Worm (Caenorhabditis elegans) whole organism, L1 larva: ENCODE data around the gene C12D5.4.

Experiments
- F16B12.6 ChIP-seq: fragments of 150-350 bp; optimal IDR thresholded peaks from 2 replicates; lab custom pipeline; 2014; ENCODE audit warnings: missing biosample characterization, missing genetic modification characterization
- aha-1 ChIP-seq: fragments of 150-350 bp; optimal IDR thresholded peaks from 2 replicates; lab custom pipeline; 2014; ENCODE audit warnings: missing biosample characterization, missing genetic modification characterization
- alr-1 ChIP-seq: fragments of 200-800 bp; sonication (Bioruptor generic); optimal IDR thresholded peaks from 2 replicates; lab custom pipeline; 2018; ENCODE audit warnings: borderline replicate concordance, mild to moderate bottlenecking, missing genetic modification characterization, missing compliant biosample characterization
- ama-1 ChIP-seq: fragments of 150-350 bp; optimal IDR thresholded peaks from 2 replicates; lab custom pipeline; 2014
- blmp-1 ChIP-seq: fragments of 150-350 bp; optimal IDR thresholded peaks from 2 replicates; lab custom pipeline; 2014; ENCODE audit warnings: missing biosample characterization, missing genetic modification characterization
- ceh-8 ChIP-seq: fragments of 200-800 bp; sonication (Bioruptor generic); optimal IDR thresholded peaks from 2 replicates; lab custom pipeline; 2018; ENCODE audit warnings: mild to moderate bottlenecking, missing genetic modification characterization, moderate library complexity, missing compliant biosample characterization
- ceh-88 ChIP-seq: fragments of 200-800 bp; sonication (Bioruptor generic); IDR thresholded peaks from 2 replicates; pipeline ENCODE4 v1.3.6; 2022; ENCODE audit warnings: missing genetic modification characterization, missing compliant biosample characterization
- ces-1 ChIP-seq: fragments of 150-350 bp; optimal IDR thresholded peaks from 2 replicates; lab custom pipeline; 2014; ENCODE audit warnings: missing biosample characterization, missing genetic modification reagents, missing genetic modification characterization
- dsc-1 ChIP-seq: sonication (generic microtip); optimal IDR thresholded peaks from 2 replicates; lab custom pipeline; 2016; ENCODE audit warnings: mild to moderate bottlenecking, missing genetic modification characterization, missing compliant biosample characterization
- efl-1 ChIP-seq, 4 experiments: fragments of 150-350 bp; optimal IDR thresholded peaks in 3 of 4; peaks in 1 of 4; 1 replicate in 1 of 4; 2 replicates in 3 of 4; lab custom pipeline; 2014; ENCODE audit warnings: missing biosample characterization in 2 of 4, missing genetic modification characterization in 2 of 4, missing genetic modification reagents in 2 of 4
- efl-3 ChIP-seq: fragments of 200-800 bp; sonication (Bioruptor generic); optimal IDR thresholded peaks from 2 replicates; lab custom pipeline; 2018; ENCODE audit warnings: mild to moderate bottlenecking, missing genetic modification characterization, missing compliant biosample characterization
- egl-13 ChIP-seq: sonication (generic microtip); optimal IDR thresholded peaks from 2 replicates; lab custom pipeline; 2016; ENCODE audit warnings: missing genotype, missing genetic modification reagents, missing genetic modification characterization, missing compliant biosample characterization
- elt-3 ChIP-seq, 6 experiments: fragments of 150-350 bp in 1 of 6; sonication (generic microtip); optimal IDR thresholded peaks; 2 replicates each; lab custom pipeline; 2017 to 2018; ENCODE audit warnings: missing biosample characterization in 6 of 6, missing genetic modification characterization in 6 of 6, inconsistent platforms in 1 of 6
- ets-5 ChIP-seq: fragments of 200-800 bp; sonication (Bioruptor generic); IDR thresholded peaks from 2 replicates; pipeline ENCODE4 v1.3.6; 2022; ENCODE audit warnings: missing genetic modification characterization, missing compliant biosample characterization
- fos-1 ChIP-seq: fragments of 150-350 bp; optimal IDR thresholded peaks from 2 replicates; lab custom pipeline; 2014; ENCODE audit warnings: missing biosample characterization, missing genetic modification characterization
- grh-1 ChIP-seq: fragments of 200-800 bp; sonication (Bioruptor generic); IDR thresholded peaks from 2 replicates; pipeline ENCODE4 v1.3.6; 2022; ENCODE audit warnings: missing genetic modification reagents, missing genetic modification characterization, missing compliant biosample characterization
- hlh-17 ChIP-seq: fragments of 200-800 bp; sonication (Bioruptor generic); optimal IDR thresholded peaks from 2 replicates; lab custom pipeline; 2018; ENCODE audit warnings: missing genetic modification characterization, mild to moderate bottlenecking, missing compliant biosample characterization, moderate library complexity, borderline replicate concordance
- irx-1 ChIP-seq: sonication (generic microtip); optimal IDR thresholded peaks from 2 replicates; lab custom pipeline; 2016; ENCODE audit warnings: missing genetic modification characterization, missing compliant biosample characterization
- jun-1 ChIP-seq: fragments of 150-350 bp; optimal IDR thresholded peaks from 2 replicates; lab custom pipeline; 2014; ENCODE audit warnings: missing biosample characterization, missing genetic modification reagents, missing genetic modification characterization
- lin-14 ChIP-seq: fragments of 200-800 bp; sonication (Bioruptor generic); optimal IDR thresholded peaks from 2 replicates; lab custom pipeline; 2018; ENCODE audit warnings: mild to moderate bottlenecking, missing genetic modification characterization, moderate library complexity, missing compliant biosample characterization
- lin-15B ChIP-seq: fragments of 150-350 bp; sonication (generic microtip); optimal IDR thresholded peaks from 3 replicates; lab custom pipeline; 2014; ENCODE audit warnings: missing biosample characterization, missing genetic modification characterization
- lin-39 ChIP-seq: fragments of 150-350 bp; optimal IDR thresholded peaks from 2 replicates; lab custom pipeline; 2014; ENCODE audit warnings: missing biosample characterization, missing genetic modification reagents, missing genetic modification characterization
- mef-2 ChIP-seq: fragments of 150-350 bp; optimal IDR thresholded peaks from 2 replicates; lab custom pipeline; 2014; ENCODE audit warnings: missing biosample characterization, missing genetic modification characterization
- nhr-11 ChIP-seq: fragments of 150-350 bp; optimal IDR thresholded peaks from 2 replicates; lab custom pipeline; 2014; ENCODE audit warnings: missing biosample characterization, missing genetic modification characterization
- nhr-12 ChIP-seq: sonication (generic microtip); optimal IDR thresholded peaks from 2 replicates; lab custom pipeline; 2017; ENCODE audit warnings: missing biosample characterization, missing genetic modification characterization
- nhr-28 ChIP-seq: fragments of 150-350 bp; optimal IDR thresholded peaks from 2 replicates; lab custom pipeline; 2014; ENCODE audit warnings: missing biosample characterization, missing genetic modification characterization
- nhr-71 ChIP-seq: sonication (generic microtip); optimal IDR thresholded peaks from 2 replicates; lab custom pipeline; 2016; ENCODE audit warnings: mild to moderate bottlenecking, missing genetic modification characterization, moderate library complexity, missing compliant biosample characterization
- nhr-77 ChIP-seq: fragments of 150-350 bp; optimal IDR thresholded peaks from 2 replicates; lab custom pipeline; 2014; ENCODE audit warnings: missing biosample characterization, missing genetic modification characterization
- nhr-85 ChIP-seq: sonication (generic microtip); peaks from one replicate; lab custom pipeline; 2016; ENCODE audit warnings: missing genetic modification characterization, inconsistent platforms, missing compliant biosample characterization
- nhr-90 ChIP-seq: sonication (generic microtip); optimal IDR thresholded peaks from 2 replicates; lab custom pipeline; 2016; ENCODE audit warnings: mild to moderate bottlenecking, missing genetic modification characterization, missing compliant biosample characterization; ENCODE audit not compliant: poor library complexity
- pax-3 ChIP-seq: fragments of 200-800 bp; sonication (Bioruptor generic); optimal IDR thresholded peaks from 2 replicates; lab custom pipeline; 2018; ENCODE audit warnings: mild to moderate bottlenecking, missing genetic modification characterization, moderate library complexity, missing compliant biosample characterization
- pqm-1 ChIP-seq: sonication (generic microtip); optimal IDR thresholded peaks from 3 replicates; lab custom pipeline; 2017; ENCODE audit warnings: missing biosample characterization, missing genetic modification characterization
- skn-1 ChIP-seq: fragments of 150-350 bp; optimal IDR thresholded peaks from 2 replicates; lab custom pipeline; 2014; ENCODE audit warnings: missing biosample characterization, missing genetic modification characterization
- snpc-4 ChIP-seq: fragments of 150-350 bp; optimal IDR thresholded peaks from 2 replicates; lab custom pipeline; 2014; ENCODE audit warnings: missing biosample characterization, missing genetic modification characterization
- sox-4 ChIP-seq: sonication (generic microtip); optimal IDR thresholded peaks from 2 replicates; lab custom pipeline; 2016; ENCODE audit warnings: missing genetic modification characterization, missing compliant biosample characterization
- sup-37 ChIP-seq: fragments of 200-800 bp; sonication (Bioruptor generic); optimal IDR thresholded peaks from 2 replicates; lab custom pipeline; 2018; ENCODE audit warnings: mild to moderate bottlenecking, missing genetic modification characterization, missing compliant biosample characterization
- unc-98 ChIP-seq: fragments of 200-800 bp; sonication (Bioruptor generic); IDR thresholded peaks from 2 replicates; pipeline ENCODE4 v1.3.6; 2022; ENCODE audit warnings: missing genetic modification characterization, missing compliant biosample characterization
- xbp-1 ChIP-seq: sonication (generic microtip); optimal IDR thresholded peaks from 2 replicates; lab custom pipeline; 2016; ENCODE audit warnings: missing genetic modification characterization, missing compliant biosample characterization
- ztf-11 ChIP-seq, 2 experiments: sonication (generic microtip); optimal IDR thresholded peaks; 2 replicates each; lab custom pipeline; 2016 to 2017; ENCODE audit warnings: missing genetic modification characterization in 2 of 2, missing biosample characterization in 1 of 2, missing compliant biosample characterization in 1 of 2
- ztf-4 ChIP-seq: fragments of 150-350 bp; optimal IDR thresholded peaks from 2 replicates; lab custom pipeline; 2014; ENCODE audit warnings: missing biosample characterization, missing genetic modification characterization

C12D5.4 gene

ce11 chrV:7649963-7650362, 22.4 kb upstream of the C12D5.4 start (continued):
- TF ChIP-seq elt-3 (tag; optimal IDR thresholded peaks at IDR 0.05; lab: Kevin White, UChicago), result no peak

DNA sequence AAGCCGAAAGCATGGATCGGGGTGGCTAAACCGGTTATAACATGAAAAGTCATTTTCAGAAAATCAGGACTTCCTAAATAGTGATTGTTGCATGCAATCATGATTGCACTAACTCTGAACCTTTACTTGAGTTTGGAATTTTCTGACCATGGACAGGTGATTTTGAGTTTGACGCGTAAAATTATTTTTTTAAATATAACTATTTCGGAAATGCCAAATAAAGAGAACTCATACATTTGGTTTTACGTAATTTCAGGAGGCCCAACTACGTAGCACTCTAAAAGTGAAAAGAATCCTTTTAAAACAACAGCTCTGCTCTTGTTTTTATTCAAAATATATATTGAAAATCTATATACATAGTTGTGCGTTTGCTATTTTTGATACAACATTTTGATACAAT, 20.6 kb upstream of the C12D5.4 start, which contains the start of gene srh-234:
TSS of gene srh-234 (minus strand) at position 101 of the 400 bp plus-strand sequence.
- no peak for TF ChIP-seq sup-37 (GFP tag; lab: Kevin White, UChicago)
- no peak for TF ChIP-seq sox-4
- TF ChIP-seq mef-2, result no peak
- no peak for TF ChIP-seq efl-3 (GFP tag; lab: Kevin White, UChicago)
- no peak for TF ChIP-seq pax-3 (tag; lab: Kevin White, UChicago)
- no peak for TF ChIP-seq ztf-4 (tag; lab: Kevin White, UChicago)
- TF ChIP-seq lin-14, result no peak
- no peak for TF ChIP-seq fos-1 (tag; lab: Kevin White, UChicago)
- no peak for TF ChIP-seq hlh-17 (GFP tag; lab: Kevin White, UChicago)
- no peak for TF ChIP-seq F16B12.6
- no peak for TF ChIP-seq ama-1 (lab: Kevin White, UChicago)
- no peak for TF ChIP-seq jun-1 (tag; lab: Kevin White, UChicago)
- TF ChIP-seq ztf-11 (tag; optimal IDR thresholded peaks at IDR 0.05; lab: Kevin White, UChicago), result no peak
- TF ChIP-seq lin-39 (tag; lab: Kevin White, UChicago), result no peak
- no peak for TF ChIP-seq lin-15B (tag; lab: Kevin White, UChicago)
- no peak for TF ChIP-seq dsc-1
- TF ChIP-seq skn-1 (tag; lab: Kevin White, UChicago), result no peak
- no peak for TF ChIP-seq nhr-90 (tag; lab: Kevin White, UChicago)
- TF ChIP-seq unc-98, result no peak

- no peak for TF ChIP-seq blmp-1 (tag; lab: Kevin White, UChicago)
- TF ChIP-seq nhr-85 (tag; lab: Kevin White, UChicago), result peak; percentile 10
These were observed 18.8 kb upstream of the C12D5.4 start, which contains the start of gene srh-200 for ce11 chrV:7653567-7653966. srh-200 (minus strand) TSS chrV:7653667.

ce11 chrV:7667940-7668339, 4.4 kb upstream of the C12D5.4 start, which contains the start of gene C12D5.5:
C12D5.5 (plus strand) TSS chrV:7668240.
- no peak for TF ChIP-seq xbp-1 (tag; lab: Kevin White, UChicago)
- no peak for TF ChIP-seq pax-3 (tag; lab: Kevin White, UChicago)
- TF ChIP-seq snpc-4, result no peak
- TF ChIP-seq alr-1, result no peak
- no peak for TF ChIP-seq lin-15B (tag; lab: Kevin White, UChicago)
- no peak for TF ChIP-seq nhr-77 (tag; lab: Kevin White, UChicago)
- no peak for TF ChIP-seq ceh-88
- no peak for TF ChIP-seq egl-13 (tag; lab: Kevin White, UChicago)
- no peak for TF ChIP-seq nhr-11 (tag; lab: Kevin White, UChicago)
- no peak for TF ChIP-seq ceh-8 (GFP tag; lab: Kevin White, UChicago)
- TF ChIP-seq jun-1 (tag; lab: Kevin White, UChicago), result no peak
- TF ChIP-seq ets-5 (GFP tag; lab: Robert Waterston, UW), result no peak
- no peak for TF ChIP-seq irx-1 (tag; lab: Kevin White, UChicago)
- no peak for TF ChIP-seq nhr-28 (tag; lab: Kevin White, UChicago)
- TF ChIP-seq lin-39 (tag; lab: Kevin White, UChicago), result no peak
- no peak for TF ChIP-seq pqm-1 (tag; lab: Kevin White, UChicago)
- no peak for TF ChIP-seq ces-1

DNA sequence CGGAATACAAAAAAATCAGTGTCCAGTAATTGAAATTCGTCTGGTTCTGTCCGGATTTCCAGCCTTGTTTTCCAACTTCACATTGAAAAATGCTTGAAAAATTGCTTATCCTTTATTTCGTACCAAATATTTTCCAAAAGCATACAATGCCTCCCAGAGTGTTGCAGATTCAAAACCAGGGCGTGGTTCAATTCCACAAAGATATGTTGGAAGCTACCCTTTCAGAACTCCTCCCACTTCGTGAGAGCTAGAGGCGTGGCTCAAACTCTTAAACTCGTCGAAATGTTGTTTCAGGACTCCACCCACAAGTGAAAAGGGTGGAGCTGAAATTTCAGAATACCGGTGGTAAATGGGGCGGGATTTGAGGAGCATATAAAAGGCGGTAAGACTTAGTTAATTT, 3.5 kb downstream of the C12D5.4 start, which contains the start of gene C12D5.3:
TSS of gene C12D5.3 (plus strand) at position 301 of the 400 bp plus-strand sequence.
- TF ChIP-seq sup-37 (GFP tag; lab: Kevin White, UChicago), result no peak
- TF ChIP-seq aha-1 (tag; lab: Kevin White, UChicago), result no peak
- no peak for TF ChIP-seq nhr-71
- no peak for TF ChIP-seq efl-1 (optimal IDR thresholded peaks at IDR 0.05; lab: Kevin White, UChicago)
- no peak for TF ChIP-seq efl-1 (GFP tag; optimal IDR thresholded peaks at IDR 0.05 in 1 of 2; lab: Kevin White, UChicago)
- TF ChIP-seq nhr-90 (tag; lab: Kevin White, UChicago), result no peak
- TF ChIP-seq grh-1, result no peak
- TF ChIP-seq nhr-12 (tag; lab: Kevin White, UChicago), result no peak
- TF ChIP-seq ceh-8 (GFP tag; lab: Kevin White, UChicago), result no peak
